Fruit fly (Drosophila melanogaster): Measurements from ENCODE around the gene betaTub85D.

betaTub85D gene

dm6 chr3R:9436358-9436972, 26.4 kb upstream of the betaTub85D start (continued):
- no peak for TF ChIP-seq Nf-YA (GFP tag; IDR thresholded peaks at IDR 0.05)
- peak; percentile 89 for TF ChIP-seq abd-A (tag; optimal IDR thresholded peaks at IDR 0.05)
- no peak for TF ChIP-seq HHEX (GFP tag; optimal IDR thresholded peaks at IDR 0.05)
- TF ChIP-seq CG31224 (GFP tag; IDR thresholded peaks at IDR 0.05): no peak
- no peak for TF ChIP-seq slou (GFP tag; optimal IDR thresholded peaks at IDR 0.05)
- peak; percentile 87 for TF ChIP-seq sd (tag; optimal IDR thresholded peaks at IDR 0.05)
- TF ChIP-seq HLH3B (GFP tag; IDR thresholded peaks at IDR 0.05): no peak
- no peak for TF ChIP-seq inv (GFP tag; IDR thresholded peaks at IDR 0.05; ENCODE audit: partially characterized antibody)
- TF ChIP-seq chinmo (GFP tag; IDR thresholded peaks at IDR 0.05; ENCODE audit: partially characterized antibody): peak; percentile 99
- TF ChIP-seq CG12236 (GFP tag; optimal IDR thresholded peaks at IDR 0.05): no peak
- no peak for TF ChIP-seq gsb-n (tag; optimal IDR thresholded peaks at IDR 0.05)
- TF ChIP-seq Kr (GFP tag; optimal IDR thresholded peaks at IDR 0.05): no peak
- TF ChIP-seq CG10274 (GFP tag; optimal IDR thresholded peaks at IDR 0.05): no peak
- no peak for TF ChIP-seq Blimp-1 (GFP tag; optimal IDR thresholded peaks at IDR 0.05)
- TF ChIP-seq psq (GFP tag; optimal IDR thresholded peaks at IDR 0.05): no peak
- no peak for TF ChIP-seq maf-S (GFP tag; optimal IDR thresholded peaks at IDR 0.05)
- TF ChIP-seq CG11723 (GFP tag; optimal IDR thresholded peaks at IDR 0.05): no peak
- TF ChIP-seq CG13424 (tag; optimal IDR thresholded peaks at IDR 0.05): no peak
- no peak for TF ChIP-seq Sry-β (GFP tag; optimal IDR thresholded peaks at IDR 0.05)
- no peak for TF ChIP-seq CG11093 (GFP tag; IDR thresholded peaks at IDR 0.05)
- TF ChIP-seq chif (GFP tag; optimal IDR thresholded peaks at IDR 0.05): no peak
- TF ChIP-seq CG43689 (GFP tag; IDR thresholded peaks at IDR 0.05): no peak
- no peak for TF ChIP-seq CG1024 (GFP tag; IDR thresholded peaks at IDR 0.05)
- no peak for TF ChIP-seq CG15479 (GFP tag; optimal IDR thresholded peaks at IDR 0.05)
- no peak for TF ChIP-seq MTF-1 (GFP tag; optimal IDR thresholded peaks at IDR 0.05; ENCODE audit: borderline replicate concordance)
- TF ChIP-seq CG6683 (GFP tag; optimal IDR thresholded peaks at IDR 0.05): no peak
- no peak; the same call in 2 of the 3 replicates for TF ChIP-seq row (GFP tag; IDR thresholded peaks at IDR 0.05)
- TF ChIP-seq CG17361 (GFP tag; IDR thresholded peaks at IDR 0.05): no peak
- TF ChIP-seq dm (GFP tag; optimal IDR thresholded peaks at IDR 0.05): no peak
- no peak for TF ChIP-seq btn (GFP tag; optimal IDR thresholded peaks at IDR 0.05)
- no peak for TF ChIP-seq gce (GFP tag; IDR thresholded peaks at IDR 0.05)
- no peak for TF ChIP-seq shn (GFP tag; optimal IDR thresholded peaks at IDR 0.05)
- TF ChIP-seq exex (tag; optimal IDR thresholded peaks at IDR 0.05): peak; percentile 18
- TF ChIP-seq CG14667 (GFP tag; IDR thresholded peaks at IDR 0.05): no peak
- TF ChIP-seq pros (GFP tag; optimal IDR thresholded peaks at IDR 0.05): peak; percentile 66
- no peak for TF ChIP-seq Poxn (GFP tag; IDR thresholded peaks at IDR 0.05)
- TF ChIP-seq CG8924 (tag; optimal IDR thresholded peaks at IDR 0.05): no peak
- no peak for TF ChIP-seq CG6813 (GFP tag; optimal IDR thresholded peaks at IDR 0.05)
- no peak for TF ChIP-seq CG17328 (GFP tag; IDR thresholded peaks at IDR 0.05)
- no peak for TF ChIP-seq CG4360 (GFP tag; IDR thresholded peaks at IDR 0.05)
- no peak for TF ChIP-seq CG9797 (GFP tag; optimal IDR thresholded peaks at IDR 0.05)
- no peak for TF ChIP-seq gfzf (GFP tag; optimal IDR thresholded peaks at IDR 0.05)
- TF ChIP-seq onecut (GFP tag; IDR thresholded peaks at IDR 0.05): no peak; the same call in 1 of the 2 replicates
- peak; percentile 39 for TF ChIP-seq Hand (GFP tag; optimal IDR thresholded peaks at IDR 0.05)
- no peak for TF ChIP-seq HLHmδ (GFP tag; optimal IDR thresholded peaks at IDR 0.05)
- peak; percentile 38 for TF ChIP-seq CG17385 (GFP tag; optimal IDR thresholded peaks at IDR 0.05)
- TF ChIP-seq dmrt99B (tag; optimal IDR thresholded peaks at IDR 0.05): no peak
- TF ChIP-seq CG7271 (tag; optimal IDR thresholded peaks at IDR 0.05): no peak
- TF ChIP-seq sens (GFP tag): no peak
- no peak for TF ChIP-seq CG1602 (GFP tag; optimal IDR thresholded peaks at IDR 0.05)

Measured in whole organism, embryonic.